Fruit fly (Drosophila melanogaster) whole organism, wandering third instar larva: ENCODE results near the gene CG18223.

Experiments
- Dfd ChIP-seq: fragments of >200 bp; optimal IDR thresholded peaks from 2 replicates; lab custom pipeline; 2017; ENCODE audit warnings: missing biosample characterization, missing genetic modification characterization
- OdsH ChIP-seq: fragments of 200-800 bp; sonication (Bioruptor generic); optimal IDR thresholded peaks from 2 replicates; lab custom pipeline; 2016; ENCODE audit warnings: missing biosample characterization, mild to moderate bottlenecking, missing genetic modification characterization
- Vsx2 ChIP-seq: fragments of 200-300, 225-300 bp; sonication (Bioruptor generic); optimal IDR thresholded peaks from 2 replicates; lab custom pipeline; 2018; ENCODE audit warnings: missing biosample characterization, missing genetic modification characterization; ENCODE audit not compliant: partially characterized antibody
- brk ChIP-seq: fragments of 200-800 bp; sonication (Bioruptor generic); optimal IDR thresholded peaks from 2 replicates; lab custom pipeline; 2016; ENCODE audit warnings: missing biosample characterization, mild to moderate bottlenecking, missing genetic modification characterization
- dl ChIP-seq, 2 experiments: fragments of 175-275, 200-275 bp in 1 of 2; fragments of 200-275 bp in 1 of 2; sonication (Bioruptor generic); optimal IDR thresholded peaks; lab custom pipeline; 2018; ENCODE audit warnings: mild to moderate bottlenecking in 2 of 2, missing biosample characterization in 2 of 2, missing genetic modification characterization in 2 of 2, moderate library complexity in 2 of 2; ENCODE audit not compliant: partially characterized antibody in 2 of 2, insufficient read depth in 1 of 2
- dmrt93B ChIP-seq: fragments of 200-800 bp; sonication (Bioruptor generic); optimal IDR thresholded peaks from 2 replicates; lab custom pipeline; 2018; ENCODE audit warnings: missing biosample characterization, mild to moderate bottlenecking, missing genetic modification characterization
- ey ChIP-seq: fragments of 200-800 bp; sonication (Bioruptor generic); optimal IDR thresholded peaks from 2 replicates; lab custom pipeline; 2016; ENCODE audit warnings: missing biosample characterization, missing genetic modification characterization
- fru ChIP-seq: fragments of 200-800 bp; sonication (Bioruptor generic); optimal IDR thresholded peaks from 3 replicates; lab custom pipeline; 2016; ENCODE audit warnings: missing biosample characterization, mild to moderate bottlenecking, missing genetic modification characterization
- lola ChIP-seq: fragments of >200 bp; optimal IDR thresholded peaks from 2 replicates; lab custom pipeline; 2017; ENCODE audit warnings: missing biosample characterization, missing genetic modification characterization
- pan ChIP-seq: fragments of >200 bp; optimal IDR thresholded peaks from 2 replicates; lab custom pipeline; 2017
- psq ChIP-seq: fragments of 200-800 bp; sonication (Bioruptor generic); optimal IDR thresholded peaks from 3 replicates; lab custom pipeline; 2017; ENCODE audit warnings: missing biosample characterization, mild to moderate bottlenecking, missing genetic modification characterization, moderate library complexity
- tai ChIP-seq: sonication (Bioruptor generic); optimal IDR thresholded peaks from 2 replicates; lab custom pipeline; 2016; ENCODE audit warnings: missing biosample characterization, missing genetic modification characterization
- usp ChIP-seq: fragments of >200 bp; optimal IDR thresholded peaks from 2 replicates; lab custom pipeline; 2017; ENCODE audit warnings: missing biosample characterization, missing genetic modification characterization

- no peak for TF ChIP-seq usp (GFP tag; lab: Kevin White, UChicago)
- TF ChIP-seq Dfd (GFP tag; lab: Kevin White, UChicago), result no peak
- TF ChIP-seq tai (GFP tag; lab: Kevin White, UChicago), result no peak
- TF ChIP-seq Vsx2 (GFP tag; lab: Kevin White, UChicago), result no peak
- TF ChIP-seq ey (GFP tag; lab: Kevin White, UChicago), result no peak
- no peak for TF ChIP-seq dmrt93B (GFP tag; lab: Kevin White, UChicago)
- TF ChIP-seq dl (GFP tag; optimal IDR thresholded peaks at IDR 0.05; lab: Kevin White, UChicago; ENCODE audit: insufficient read depth in 1 of 2, partially characterized antibody in 2 of 2), result no peak
- TF ChIP-seq fru, result no peak
- no peak for TF ChIP-seq brk (GFP tag; lab: Kevin White, UChicago)
- no peak for TF ChIP-seq psq
- no peak for TF ChIP-seq lola (GFP tag; lab: Kevin White, UChicago)
- no peak for TF ChIP-seq OdsH (GFP tag; lab: Kevin White, UChicago)
- no peak for TF ChIP-seq pan (lab: Kevin White, UChicago)
Measured at dm6 chr3L:18916466-18916865, 3.7 kb downstream of the CG18223 start.
